Worm (Caenorhabditis elegans): ENCODE data around the gene Y52E8A.2.

Gene Y52E8A.2

DNA sequence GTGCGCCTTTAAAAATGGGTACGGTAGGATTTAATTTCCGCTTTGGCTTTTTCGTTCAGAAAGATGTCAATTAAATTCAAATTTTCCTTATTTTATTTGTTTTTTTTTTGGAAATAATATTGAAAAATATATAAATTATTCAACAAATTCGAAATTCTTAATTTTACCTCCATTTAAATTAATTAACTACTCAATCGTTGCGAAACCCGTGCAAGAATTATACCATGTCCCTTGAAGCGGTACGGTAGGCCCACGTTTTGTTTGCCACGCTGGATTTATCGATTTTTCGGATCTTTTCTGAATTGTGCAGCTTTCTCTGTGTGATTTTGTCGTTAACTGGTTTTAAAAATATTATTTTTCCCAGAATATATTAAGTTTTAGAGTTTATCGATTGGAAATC lies at the start of gene Y52E8A.2:
Gene Y52E8A.2, plus strand, starts transcription at position 382 of the 400 bp plus-strand sequence.
- TF ChIP-seq snpc-4 (tag; optimal IDR thresholded peaks at IDR 0.05), result no peak
- TF ChIP-seq ztf-4 (tag; optimal IDR thresholded peaks at IDR 0.05), result no peak
- TF ChIP-seq lsy-2 (tag; optimal IDR thresholded peaks at IDR 0.05), result no peak
- TF ChIP-seq nhr-77 (tag; optimal IDR thresholded peaks at IDR 0.05), result no peak
- TF ChIP-seq nhr-12 (tag; optimal IDR thresholded peaks at IDR 0.05), result no peak
- no peak for TF ChIP-seq nhr-129 (tag; optimal IDR thresholded peaks at IDR 0.05)
- TF ChIP-seq mab-5 (tag; optimal IDR thresholded peaks at IDR 0.05), result no peak
- no peak for TF ChIP-seq nhr-23 (tag; optimal IDR thresholded peaks at IDR 0.05)
- TF ChIP-seq dmd-4 (tag; optimal IDR thresholded peaks at IDR 0.05), result no peak

ce11 chrII:4275637-4276252 lies 44.9 kb upstream of the Y52E8A.2 start, which contains the start of gene npr-42:
TSS of gene npr-42 (plus strand) at chrII:4276202.
- TF ChIP-seq unc-62 (GFP tag; optimal IDR thresholded peaks at IDR 0.05) (no peak), gmeb-1 (tag; optimal IDR thresholded peaks at IDR 0.05) (no peak)

ce11 chrII:4276924-4277323 lies 43.7 kb upstream of the Y52E8A.2 start:
- TF ChIP-seq nhr-11 (tag; optimal IDR thresholded peaks at IDR 0.05) (no peak), mdl-1 (tag; optimal IDR thresholded peaks at IDR 0.05) (no peak), R02D3.7 (tag; optimal IDR thresholded peaks at IDR 0.05) (no peak), F13H6.1 (tag; optimal IDR thresholded peaks at IDR 0.05) (no peak), C34F6.9 (tag; optimal IDR thresholded peaks at IDR 0.05) (no peak), nhr-23 (tag; optimal IDR thresholded peaks at IDR 0.05) (no peak), fos-1 (tag; optimal IDR thresholded peaks at IDR 0.05) (no peak), ZK546.5 (tag; optimal IDR thresholded peaks at IDR 0.05) (no peak), sma-9 (GFP tag; optimal IDR thresholded peaks at IDR 0.05) (no peak), sma-9 (tag; optimal IDR thresholded peaks at IDR 0.05) (no peak), aly-2 (tag; optimal IDR thresholded peaks at IDR 0.05) (no peak), snpc-4 (tag; optimal IDR thresholded peaks at IDR 0.05) (no peak), zag-1 (tag; optimal IDR thresholded peaks at IDR 0.05) (no peak), nhr-77 (tag; optimal IDR thresholded peaks at IDR 0.05) (no peak), lin-13 (GFP tag; optimal IDR thresholded peaks at IDR 0.05) (no peak), unc-55 (GFP tag; optimal IDR thresholded peaks at IDR 0.05) (no peak), ztf-4 (tag; optimal IDR thresholded peaks at IDR 0.05) (no peak), dmd-4 (tag; optimal IDR thresholded peaks at IDR 0.05) (no peak), blmp-1 (tag; optimal IDR thresholded peaks at IDR 0.05; ENCODE audit: insufficient read depth) (no peak), alr-1 (tag; optimal IDR thresholded peaks at IDR 0.05) (no peak)

DNA sequence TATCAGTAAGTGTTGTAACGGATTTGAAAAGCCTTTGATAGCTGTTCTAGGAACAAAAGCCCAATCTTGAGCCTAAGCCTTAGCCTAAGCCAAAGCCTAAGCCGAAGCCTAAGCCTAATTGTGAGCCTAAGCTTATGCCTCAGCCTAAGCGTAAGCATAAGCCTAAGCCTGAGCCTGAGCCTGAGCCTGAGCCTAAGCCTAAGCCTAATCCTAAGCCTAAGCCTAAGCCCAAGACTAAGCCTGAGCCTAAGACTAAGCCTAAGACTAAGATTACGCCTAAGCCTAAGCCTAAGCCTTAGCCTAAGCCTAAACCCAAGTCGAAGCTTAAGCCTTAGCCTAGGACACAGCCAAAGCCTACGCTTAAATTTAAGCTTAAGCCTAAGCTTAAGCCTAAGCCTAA lies 43.0 kb upstream of the Y52E8A.2 start:
- TF ChIP-seq aly-2 (tag; optimal IDR thresholded peaks at IDR 0.05) (no peak), ceh-82 (tag; optimal IDR thresholded peaks at IDR 0.05) (no peak), unc-62 (GFP tag; optimal IDR thresholded peaks at IDR 0.05) (no peak), nhr-6 (tag; optimal IDR thresholded peaks at IDR 0.05) (no peak), egl-27 (tag; optimal IDR thresholded peaks at IDR 0.05) (no peak), unc-39 (tag; optimal IDR thresholded peaks at IDR 0.05) (no peak), peb-1 (tag; optimal IDR thresholded peaks at IDR 0.05) (no peak), fos-1 (tag; optimal IDR thresholded peaks at IDR 0.05) (no peak), nhr-237 (tag; optimal IDR thresholded peaks at IDR 0.05) (no peak), nhr-129 (tag; optimal IDR thresholded peaks at IDR 0.05) (no peak), Y55F3AM.14 (GFP tag; optimal IDR thresholded peaks at IDR 0.05) (no peak), F13H6.1 (tag; optimal IDR thresholded peaks at IDR 0.05) (no peak), unc-55 (GFP tag; optimal IDR thresholded peaks at IDR 0.05) (no peak), nhr-23 (tag; optimal IDR thresholded peaks at IDR 0.05) (no peak), ztf-11 (tag; optimal IDR thresholded peaks at IDR 0.05) (no peak), zag-1 (tag; optimal IDR thresholded peaks at IDR 0.05) (no peak), ztf-4 (tag; optimal IDR thresholded peaks at IDR 0.05) (no peak), nhr-25 (tag; optimal IDR thresholded peaks at IDR 0.05) (no peak), sma-3 (GFP tag; optimal IDR thresholded peaks at IDR 0.05) (no peak)

DNA sequence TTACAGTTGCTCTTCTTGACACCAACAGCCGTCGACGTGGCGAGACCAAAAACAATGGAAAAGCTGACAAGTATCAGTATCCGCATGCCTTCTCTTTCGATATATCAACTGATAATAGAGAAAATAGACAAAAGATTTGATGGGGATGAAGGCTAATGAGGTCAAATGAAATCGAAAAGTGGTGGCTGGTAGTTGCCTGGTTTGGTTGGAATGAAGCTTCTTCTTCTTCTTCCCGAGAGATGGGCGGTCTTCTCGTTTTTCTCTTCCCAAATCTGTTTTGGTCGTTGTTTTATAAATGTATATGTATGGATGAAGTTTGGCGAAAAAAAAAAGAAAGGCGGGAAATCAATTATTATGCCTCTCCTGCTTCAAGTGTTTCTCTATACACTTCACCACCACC lies 38.9 kb upstream of the Y52E8A.2 start, which contains the start of gene C01F1.5:
Gene C01F1.5, minus strand, starts transcription at position 103 of the 400 bp plus-strand sequence.
- TF ChIP-seq lin-13 (GFP tag; optimal IDR thresholded peaks at IDR 0.05), result no peak

Data from whole organism, L2 larva.